Worm (Caenorhabditis elegans): ENCODE measurements around the gene dnj-24.

ce11 chrIII:5371226-5371926, 52.5 kb downstream of the dnj-24 start, which contains the start of gene szy-2:
- no peak for TF ChIP-seq gei-8 (GFP tag; optimal IDR thresholded peaks at IDR 0.05)
- TF ChIP-seq snpc-4 (tag; optimal IDR thresholded peaks at IDR 0.05) = no peak
- no peak for TF ChIP-seq nhr-28 (tag; optimal IDR thresholded peaks at IDR 0.05)
- no peak for TF ChIP-seq ama-1 (optimal IDR thresholded peaks at IDR 0.05)
- no peak for TF ChIP-seq skn-1 (tag; optimal IDR thresholded peaks at IDR 0.05)
- no peak for TF ChIP-seq ceh-32 (tag; optimal IDR thresholded peaks at IDR 0.05; ENCODE audit: poor library complexity)
- no peak for TF ChIP-seq attf-4 (tag; optimal IDR thresholded peaks at IDR 0.05)
- no peak for TF ChIP-seq F26F4.8 (GFP tag; conservative IDR thresholded peaks at IDR 0.05)
- no peak for TF ChIP-seq jun-1 (tag; optimal IDR thresholded peaks at IDR 0.05)
- TF ChIP-seq R02D3.7 (tag; optimal IDR thresholded peaks at IDR 0.05) = no peak
- TF ChIP-seq egl-27 (tag; optimal IDR thresholded peaks at IDR 0.05) = no peak

All from whole organism, L4 larva.